Worm (Caenorhabditis elegans) whole organism, L1 larva: ENCODE measurements around the gene rps-4.

Source experiments
- C34B4.2 ChIP-seq: sonication (generic microtip); optimal IDR thresholded peaks from 2 replicates; lab custom pipeline; 2017; ENCODE audit warnings: mild to moderate bottlenecking, missing genetic modification characterization, missing compliant biosample characterization
- Y116A8C.19 ChIP-seq: sonication (generic microtip); optimal IDR thresholded peaks from 2 replicates; lab custom pipeline; 2016; ENCODE audit warnings: missing compliant biosample characterization, missing genetic modification characterization, borderline replicate concordance
- aha-1 ChIP-seq: fragments of 150-350 bp; optimal IDR thresholded peaks from 2 replicates; lab custom pipeline; 2014; ENCODE audit warnings: missing biosample characterization, missing genetic modification characterization
- aly-2 ChIP-seq: fragments of 150-350 bp; optimal IDR thresholded peaks from 2 replicates; lab custom pipeline; 2014; ENCODE audit warnings: missing biosample characterization, missing genetic modification characterization
- ceh-8 ChIP-seq: fragments of 200-800 bp; sonication (Bioruptor generic); optimal IDR thresholded peaks from 2 replicates; lab custom pipeline; 2018; ENCODE audit warnings: mild to moderate bottlenecking, missing genetic modification characterization, moderate library complexity, missing compliant biosample characterization
- ceh-82 ChIP-seq, 3 experiments: fragments of 150-350 bp in 1 of 3; sonication (generic microtip) in 2 of 3; optimal IDR thresholded peaks; 2 replicates each; lab custom pipeline; 2014 to 2017; ENCODE audit warnings: missing biosample characterization in 3 of 3, missing genetic modification characterization in 3 of 3
- ceh-88 ChIP-seq: fragments of 200-800 bp; sonication (Bioruptor generic); IDR thresholded peaks from 2 replicates; pipeline ENCODE4 v1.3.6; 2022; ENCODE audit warnings: missing genetic modification characterization, missing compliant biosample characterization
- ceh-90 ChIP-seq: sonication (generic microtip); optimal IDR thresholded peaks from 2 replicates; lab custom pipeline; 2016; ENCODE audit warnings: missing genetic modification characterization, missing compliant biosample characterization
- dsc-1 ChIP-seq: sonication (generic microtip); optimal IDR thresholded peaks from 2 replicates; lab custom pipeline; 2016; ENCODE audit warnings: mild to moderate bottlenecking, missing genetic modification characterization, missing compliant biosample characterization
- egl-13 ChIP-seq: sonication (generic microtip); optimal IDR thresholded peaks from 2 replicates; lab custom pipeline; 2016; ENCODE audit warnings: missing genotype, missing genetic modification reagents, missing genetic modification characterization, missing compliant biosample characterization
- egl-27 ChIP-seq, 2 experiments: fragments of 150-350 bp in 1 of 2; sonication (generic microtip); optimal IDR thresholded peaks; 3 replicates each; lab custom pipeline; 2017 to 2018; ENCODE audit warnings: missing biosample characterization in 2 of 2, missing genetic modification characterization in 2 of 2, missing genetic modification reagents in 2 of 2
- fkh-4 ChIP-seq: sonication (generic microtip); optimal IDR thresholded peaks from 2 replicates; lab custom pipeline; 2016; ENCODE audit warnings: missing compliant biosample characterization, missing genetic modification characterization, borderline replicate concordance
- grh-1 ChIP-seq: fragments of 200-800 bp; sonication (Bioruptor generic); IDR thresholded peaks from 2 replicates; pipeline ENCODE4 v1.3.6; 2022; ENCODE audit warnings: missing genetic modification reagents, missing genetic modification characterization, missing compliant biosample characterization
- irx-1 ChIP-seq: sonication (generic microtip); optimal IDR thresholded peaks from 2 replicates; lab custom pipeline; 2016; ENCODE audit warnings: missing genetic modification characterization, missing compliant biosample characterization
- lin-14 ChIP-seq: fragments of 200-800 bp; sonication (Bioruptor generic); optimal IDR thresholded peaks from 2 replicates; lab custom pipeline; 2018; ENCODE audit warnings: mild to moderate bottlenecking, missing genetic modification characterization, moderate library complexity, missing compliant biosample characterization
- lin-35 ChIP-seq, 2 experiments: fragments of 150-350 bp; optimal IDR thresholded peaks; 2 replicates each; lab custom pipeline; 2014; ENCODE audit warnings: missing biosample characterization in 2 of 2, missing genetic modification characterization in 2 of 2, missing genetic modification reagents in 2 of 2
- mef-2 ChIP-seq: fragments of 150-350 bp; optimal IDR thresholded peaks from 2 replicates; lab custom pipeline; 2014; ENCODE audit warnings: missing biosample characterization, missing genetic modification characterization
- mep-1 ChIP-seq: fragments of 150-350 bp; optimal IDR thresholded peaks from 2 replicates; lab custom pipeline; 2014; ENCODE audit warnings: missing biosample characterization, missing genetic modification characterization
- nhr-19 ChIP-seq: fragments of 200-800 bp; sonication (Bioruptor generic); conservative IDR thresholded peaks from 2 replicates; pipeline ENCODE4 v1.3.6; 2022; ENCODE audit warnings: missing genetic modification characterization, missing compliant biosample characterization
- nhr-28 ChIP-seq: fragments of 150-350 bp; optimal IDR thresholded peaks from 2 replicates; lab custom pipeline; 2014; ENCODE audit warnings: missing biosample characterization, missing genetic modification characterization
- nhr-47 ChIP-seq: sonication (generic microtip); optimal IDR thresholded peaks from 2 replicates; lab custom pipeline; 2016; ENCODE audit warnings: mild to moderate bottlenecking, missing genetic modification characterization, moderate library complexity, missing compliant biosample characterization
- nhr-76 ChIP-seq: sonication (generic microtip); optimal IDR thresholded peaks from 2 replicates; lab custom pipeline; 2017; ENCODE audit warnings: missing biosample characterization, missing genetic modification characterization
- nhr-77 ChIP-seq: fragments of 150-350 bp; optimal IDR thresholded peaks from 2 replicates; lab custom pipeline; 2014; ENCODE audit warnings: missing biosample characterization, missing genetic modification characterization
- nhr-84 ChIP-seq: sonication (generic microtip); optimal IDR thresholded peaks from 2 replicates; lab custom pipeline; 2017; ENCODE audit warnings: missing biosample characterization, missing genetic modification characterization
- nhr-85 ChIP-seq: sonication (generic microtip); peaks from one replicate; lab custom pipeline; 2016; ENCODE audit warnings: missing genetic modification characterization, inconsistent platforms, missing compliant biosample characterization
- nhr-90 ChIP-seq: sonication (generic microtip); optimal IDR thresholded peaks from 2 replicates; lab custom pipeline; 2016; ENCODE audit warnings: mild to moderate bottlenecking, missing genetic modification characterization, missing compliant biosample characterization; ENCODE audit not compliant: poor library complexity
- pax-3 ChIP-seq: fragments of 200-800 bp; sonication (Bioruptor generic); optimal IDR thresholded peaks from 2 replicates; lab custom pipeline; 2018; ENCODE audit warnings: mild to moderate bottlenecking, missing genetic modification characterization, moderate library complexity, missing compliant biosample characterization
- rnt-1 ChIP-seq: sonication (generic microtip); optimal IDR thresholded peaks from 2 replicates; lab custom pipeline; 2016; ENCODE audit warnings: mild to moderate bottlenecking, missing genetic modification characterization, moderate library complexity, missing compliant biosample characterization
- skn-1 ChIP-seq: fragments of 150-350 bp; optimal IDR thresholded peaks from 2 replicates; lab custom pipeline; 2014; ENCODE audit warnings: missing biosample characterization, missing genetic modification characterization
- snpc-4 ChIP-seq: fragments of 150-350 bp; optimal IDR thresholded peaks from 2 replicates; lab custom pipeline; 2014; ENCODE audit warnings: missing biosample characterization, missing genetic modification characterization
- sox-4 ChIP-seq: sonication (generic microtip); optimal IDR thresholded peaks from 2 replicates; lab custom pipeline; 2016; ENCODE audit warnings: missing genetic modification characterization, missing compliant biosample characterization
- tbx-2 ChIP-seq: sonication (generic microtip); optimal IDR thresholded peaks from 2 replicates; lab custom pipeline; 2016; ENCODE audit warnings: missing genetic modification characterization, missing compliant biosample characterization
- unc-130 ChIP-seq: fragments of 150-350 bp; optimal IDR thresholded peaks from 2 replicates; lab custom pipeline; 2017; ENCODE audit warnings: missing biosample characterization, missing genetic modification characterization, inconsistent platforms
- unc-62 ChIP-seq: fragments of 150-350 bp; optimal IDR thresholded peaks from 2 replicates; lab custom pipeline; 2014; ENCODE audit warnings: missing biosample characterization, missing genetic modification reagents, missing genetic modification characterization
- unc-98 ChIP-seq: fragments of 200-800 bp; sonication (Bioruptor generic); IDR thresholded peaks from 2 replicates; pipeline ENCODE4 v1.3.6; 2022; ENCODE audit warnings: missing genetic modification characterization, missing compliant biosample characterization
- vab-15 ChIP-seq: sonication (generic microtip); optimal IDR thresholded peaks from 2 replicates; lab custom pipeline; 2017; ENCODE audit warnings: missing genotype, mild to moderate bottlenecking, missing genetic modification characterization, missing compliant biosample characterization
- xbp-1 ChIP-seq: sonication (generic microtip); optimal IDR thresholded peaks from 2 replicates; lab custom pipeline; 2016; ENCODE audit warnings: missing genetic modification characterization, missing compliant biosample characterization
- ztf-11 ChIP-seq, 2 experiments: sonication (generic microtip); optimal IDR thresholded peaks; 2 replicates each; lab custom pipeline; 2016 to 2017; ENCODE audit warnings: missing genetic modification characterization in 2 of 2, missing biosample characterization in 1 of 2, missing compliant biosample characterization in 1 of 2
- ztf-4 ChIP-seq: fragments of 150-350 bp; optimal IDR thresholded peaks from 2 replicates; lab custom pipeline; 2014; ENCODE audit warnings: missing biosample characterization, missing genetic modification characterization

rps-4 gene

DNA sequence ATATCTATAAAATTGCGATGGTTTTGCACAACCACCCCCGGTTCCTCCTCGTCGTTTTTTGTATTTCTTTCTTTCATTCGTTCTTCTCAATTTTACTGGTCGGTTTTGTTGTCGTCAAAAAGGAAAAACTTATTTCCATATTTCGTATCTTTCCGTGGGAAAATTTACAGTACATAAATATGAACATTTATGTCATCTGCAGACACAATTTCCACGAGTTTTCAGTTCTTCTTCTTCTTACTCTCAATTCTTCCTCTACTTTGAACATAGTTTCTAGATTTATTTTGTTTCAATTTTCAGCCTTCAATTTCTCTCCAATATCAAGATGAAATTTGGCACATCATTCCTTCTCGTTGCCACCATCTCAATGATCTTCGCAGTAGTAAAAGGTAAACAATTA lies 3.3 kb downstream of the rps-4 start, which contains the start of gene Y43B11AR.1:
Y43B11AR.1 (plus strand) TSS at position 301 of the 400 bp plus-strand sequence.
- TF ChIP-seq sox-4 (no peak), irx-1 (tag; lab: Kevin White, UChicago) (no peak)

DNA sequence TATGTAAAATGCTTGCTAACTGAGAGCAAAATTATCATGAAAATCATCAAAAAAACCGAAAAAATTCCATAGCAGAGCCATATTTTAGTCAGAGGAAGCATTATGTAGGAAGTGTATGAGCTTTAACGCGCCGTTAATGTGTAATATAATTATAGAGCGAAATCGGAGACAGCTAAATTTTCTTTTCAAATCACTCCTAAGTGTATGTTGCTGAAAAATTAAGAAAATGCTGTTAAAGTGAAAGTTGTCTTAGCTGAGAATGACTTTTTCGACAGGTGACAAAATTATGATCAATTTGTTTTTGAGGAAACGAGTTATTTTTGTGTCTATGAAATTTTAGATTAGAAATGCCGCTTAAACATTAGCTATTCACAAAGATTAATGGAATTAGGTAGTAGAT lies 9.4 kb downstream of the rps-4 start, which contains the start of gene srg-50:
srg-50 (minus strand) TSS at position 101 of the 400 bp plus-strand sequence.
- TF ChIP-seq grh-1 (GFP tag; lab: Robert Waterston, UW), result no peak
- no peak for TF ChIP-seq nhr-47
- no peak for TF ChIP-seq pax-3 (tag; lab: Kevin White, UChicago)
- TF ChIP-seq nhr-19 (GFP tag; lab: Robert Waterston, UW), result no peak
- TF ChIP-seq aha-1 (tag; lab: Kevin White, UChicago), result no peak

DNA sequence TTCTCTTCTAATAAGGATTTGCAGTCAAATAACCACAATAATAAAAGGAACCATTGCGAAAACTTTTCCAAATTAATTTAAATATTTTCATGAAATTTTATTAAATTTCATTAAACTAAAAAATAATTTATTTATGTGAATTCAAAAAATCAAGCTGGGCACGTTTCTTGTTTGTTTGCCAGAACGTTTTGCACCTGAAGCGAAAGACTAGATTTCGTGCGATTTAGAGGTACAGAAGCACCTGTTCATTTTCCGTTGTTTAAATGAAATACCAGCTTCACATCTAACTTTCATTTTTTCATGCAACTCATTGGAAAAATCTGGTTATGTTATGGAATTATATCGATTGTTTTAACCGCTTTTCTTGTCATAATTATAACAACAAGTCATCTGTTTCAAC lies 12.4 kb downstream of the rps-4 start, which contains the start of gene srg-48:
srg-48 (plus strand) TSS at position 301 of the 400 bp plus-strand sequence.
- no peak for TF ChIP-seq grh-1 (GFP tag; lab: Robert Waterston, UW)
- TF ChIP-seq xbp-1 (tag; lab: Kevin White, UChicago), result no peak
- TF ChIP-seq vab-15 (tag; lab: Kevin White, UChicago), result no peak
- no peak for TF ChIP-seq unc-130 (tag; lab: Kevin White, UChicago)
- TF ChIP-seq Y116A8C.19 (tag; lab: Kevin White, UChicago), result no peak
- no peak for TF ChIP-seq unc-98 (GFP tag; lab: Robert Waterston, UW)
- TF ChIP-seq nhr-84, result no peak
- TF ChIP-seq tbx-2, result no peak

DNA sequence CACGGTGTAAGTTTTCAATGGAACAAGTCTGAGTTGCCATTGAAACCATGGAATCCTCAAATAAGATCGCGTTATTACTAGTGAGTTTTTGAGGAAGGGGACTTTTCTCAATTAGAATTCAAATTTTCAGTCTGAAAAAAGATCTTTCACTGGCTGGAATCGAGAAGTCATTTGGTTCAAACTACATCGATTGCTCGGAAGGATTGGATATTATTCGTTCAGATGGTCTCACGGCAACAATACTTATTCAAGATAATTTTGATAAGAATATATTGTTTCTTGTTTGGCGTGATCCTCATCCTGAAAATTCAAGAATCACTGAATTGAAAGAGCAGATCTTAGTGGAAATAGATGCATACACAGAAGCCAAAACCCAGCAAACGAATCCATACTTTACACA lies 17.0 kb downstream of the rps-4 start:
- no peak for TF ChIP-seq lin-35 (GFP tag; optimal IDR thresholded peaks at IDR 0.05; lab: Kevin White, UChicago)
- no peak for TF ChIP-seq mef-2 (tag; lab: Kevin White, UChicago)
- no peak for TF ChIP-seq egl-27 (tag; optimal IDR thresholded peaks at IDR 0.05; lab: Kevin White, UChicago)
- TF ChIP-seq nhr-47, result no peak
- no peak for TF ChIP-seq mep-1 (tag; lab: Kevin White, UChicago)
- no peak for TF ChIP-seq nhr-19 (GFP tag; lab: Robert Waterston, UW)
- no peak for TF ChIP-seq irx-1 (tag; lab: Kevin White, UChicago)
- TF ChIP-seq ztf-4, result no peak
- TF ChIP-seq egl-13 (tag; lab: Kevin White, UChicago), result no peak
- no peak for TF ChIP-seq dsc-1 (tag; lab: Kevin White, UChicago)
- no peak for TF ChIP-seq ceh-90 (tag; lab: Kevin White, UChicago)
- TF ChIP-seq ceh-88, result no peak
- TF ChIP-seq aly-2 (tag; lab: Kevin White, UChicago), result no peak
- TF ChIP-seq unc-62 (GFP tag; lab: Kevin White, UChicago), result no peak
- TF ChIP-seq ceh-82 (tag; optimal IDR thresholded peaks at IDR 0.05; lab: Kevin White, UChicago), result no peak
- TF ChIP-seq nhr-90 (tag; lab: Kevin White, UChicago), result no peak
- TF ChIP-seq C34B4.2, result no peak
- TF ChIP-seq ztf-11 (tag; optimal IDR thresholded peaks at IDR 0.05; lab: Kevin White, UChicago), result no peak
- no peak for TF ChIP-seq vab-15 (tag; lab: Kevin White, UChicago)

DNA sequence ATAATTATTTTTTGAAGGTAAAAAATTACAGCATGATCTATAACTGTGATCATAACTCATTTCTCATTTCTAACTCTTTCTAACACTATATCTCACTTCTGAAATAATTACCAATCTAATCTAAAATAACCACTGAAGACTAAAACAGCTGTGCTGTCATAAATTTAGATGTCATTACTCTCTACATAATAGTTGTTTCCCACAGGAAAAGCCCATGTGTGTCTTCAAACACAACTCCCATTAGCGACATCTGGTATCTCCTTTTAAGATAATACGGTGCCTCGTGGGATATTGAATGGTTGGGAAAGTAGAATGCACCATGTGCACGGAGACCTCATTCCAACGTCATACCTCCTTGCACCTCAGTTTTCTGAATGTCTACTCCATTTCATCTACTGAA lies 19.5 kb downstream of the rps-4 start, which contains the start of gene Y43B11AL.1:
Y43B11AL.1 (plus strand) TSS at position 301 of the 400 bp plus-strand sequence.
- no peak for TF ChIP-seq lin-14 (GFP tag; lab: Kevin White, UChicago)
- no peak for TF ChIP-seq nhr-76 (tag; lab: Kevin White, UChicago)
- no peak for TF ChIP-seq fkh-4 (tag; lab: Kevin White, UChicago)
- no peak for TF ChIP-seq xbp-1 (tag; lab: Kevin White, UChicago)
- TF ChIP-seq snpc-4 (tag; lab: Kevin White, UChicago), result no peak
- TF ChIP-seq skn-1 (tag; lab: Kevin White, UChicago), result no peak
- no peak for TF ChIP-seq ztf-11 (tag; optimal IDR thresholded peaks at IDR 0.05; lab: Kevin White, UChicago)
- no peak for TF ChIP-seq rnt-1
- no peak for TF ChIP-seq nhr-77 (tag; lab: Kevin White, UChicago)
- TF ChIP-seq ceh-8 (GFP tag; lab: Kevin White, UChicago), result no peak
- no peak for TF ChIP-seq unc-130 (tag; lab: Kevin White, UChicago)
- no peak for TF ChIP-seq nhr-85
- TF ChIP-seq nhr-28 (tag; lab: Kevin White, UChicago), result no peak
- TF ChIP-seq pax-3 (tag; lab: Kevin White, UChicago), result no peak
